Worm (Caenorhabditis elegans): ENCODE results near the gene ZK1307.8.

The ZK1307.8 gene

ce11 chrII:9646928-9647838, 22.8 kb downstream of the ZK1307.8 start, which contains the start of gene sqv-8 (continued):
- no peak for TF ChIP-seq alr-1 (tag; optimal IDR thresholded peaks at IDR 0.05; ENCODE audit: borderline replicate concordance)
- no peak for TF ChIP-seq F16B12.6 (tag; optimal IDR thresholded peaks at IDR 0.05)
- no peak for TF ChIP-seq hlh-17 (GFP tag; optimal IDR thresholded peaks at IDR 0.05; ENCODE audit: borderline replicate concordance)
- no peak for TF ChIP-seq hlh-4 (tag; optimal IDR thresholded peaks at IDR 0.05)
- peak in 1 of 2 experiments; percentile 11 for TF ChIP-seq lsy-2 (tag; optimal IDR thresholded peaks at IDR 0.05)
- no peak for TF ChIP-seq tbx-2 (tag; optimal IDR thresholded peaks at IDR 0.05)
- peak; percentile 5 for TF ChIP-seq rnt-1 (tag; optimal IDR thresholded peaks at IDR 0.05)
- no peak for TF ChIP-seq efl-3 (GFP tag; optimal IDR thresholded peaks at IDR 0.05)
- TF ChIP-seq lin-15B (tag; optimal IDR thresholded peaks at IDR 0.05): no peak
- peak; percentile 24 for TF ChIP-seq xbp-1 (tag; optimal IDR thresholded peaks at IDR 0.05)
- peak; percentile 20 for TF ChIP-seq blmp-1 (tag; optimal IDR thresholded peaks at IDR 0.05)
- no peak for TF ChIP-seq pax-3 (tag; optimal IDR thresholded peaks at IDR 0.05)
- TF ChIP-seq mdl-1 (tag; optimal IDR thresholded peaks at IDR 0.05): peak in 1 of 2 experiments; percentile 37
- TF ChIP-seq nhr-19 (GFP tag; conservative IDR thresholded peaks at IDR 0.05): no peak
- TF ChIP-seq snu-23 (GFP tag; optimal IDR thresholded peaks at IDR 0.05): peak; percentile 51
- no peak for TF ChIP-seq C16A3.4 (tag; optimal IDR thresholded peaks at IDR 0.05)
- no peak for TF ChIP-seq dsc-1 (tag; optimal IDR thresholded peaks at IDR 0.05)
- TF ChIP-seq ceh-90 (tag; optimal IDR thresholded peaks at IDR 0.05): no peak
- TF ChIP-seq aly-2 (tag; optimal IDR thresholded peaks at IDR 0.05): no peak
- TF ChIP-seq mef-2 (tag; optimal IDR thresholded peaks at IDR 0.05): no peak
- TF ChIP-seq nhr-85 (tag): peak; percentile 65
- no peak for TF ChIP-seq jun-1 (tag; optimal IDR thresholded peaks at IDR 0.05)
- TF ChIP-seq isw-1 (GFP tag; IDR thresholded peaks at IDR 0.05): no peak
- TF ChIP-seq unc-62 (GFP tag; optimal IDR thresholded peaks at IDR 0.05): no peak
- no peak for TF ChIP-seq nhr-237 (tag; optimal IDR thresholded peaks at IDR 0.05)
- no peak for TF ChIP-seq ztf-11 (tag; optimal IDR thresholded peaks at IDR 0.05)
- no peak for TF ChIP-seq ets-5 (GFP tag; IDR thresholded peaks at IDR 0.05)
- TF ChIP-seq skn-1 (tag; optimal IDR thresholded peaks at IDR 0.05): peak; percentile 33
- peak; percentile 39 for TF ChIP-seq nhr-20 (tag; optimal IDR thresholded peaks at IDR 0.05)
- peak; percentile 17 for TF ChIP-seq nhr-47 (tag; optimal IDR thresholded peaks at IDR 0.05)
- peak in 1 of 2 experiments; percentile 14 for TF ChIP-seq lin-35 (GFP tag; optimal IDR thresholded peaks at IDR 0.05)
- no peak for TF ChIP-seq C04F5.9 (tag; optimal IDR thresholded peaks at IDR 0.05)
- peak in 1 of 3 experiments; percentile 6 for TF ChIP-seq ceh-82 (tag; optimal IDR thresholded peaks at IDR 0.05)

- TF ChIP-seq zip-4 (GFP tag; optimal IDR thresholded peaks at IDR 0.05) (no peak), xbp-1 (tag; optimal IDR thresholded peaks at IDR 0.05) (no peak), efl-3 (GFP tag; optimal IDR thresholded peaks at IDR 0.05) (no peak), swsn-7 (tag; optimal IDR thresholded peaks at IDR 0.05) (no peak), lsy-2 (tag; optimal IDR thresholded peaks at IDR 0.05) (no peak), unc-86 (tag; optimal IDR thresholded peaks at IDR 0.05) (no peak), pax-3 (tag; optimal IDR thresholded peaks at IDR 0.05) (no peak), mep-1 (tag; optimal IDR thresholded peaks at IDR 0.05) (no peak), ceh-8 (GFP tag; optimal IDR thresholded peaks at IDR 0.05) (no peak), lin-13 (GFP tag; optimal IDR thresholded peaks at IDR 0.05) (no peak), efl-1 (optimal IDR thresholded peaks at IDR 0.05) (no peak), efl-1 (GFP tag; optimal IDR thresholded peaks at IDR 0.05 in 1 of 2) (no peak), Y116A8C.19 (tag; optimal IDR thresholded peaks at IDR 0.05; ENCODE audit: borderline replicate concordance) (no peak), unc-98 (GFP tag; IDR thresholded peaks at IDR 0.05) (no peak), tbx-2 (tag; optimal IDR thresholded peaks at IDR 0.05) (no peak), lin-39 (tag; optimal IDR thresholded peaks at IDR 0.05) (no peak)
Measured at ce11 chrII:9649191-9649590, 24.8 kb downstream of the ZK1307.8 start, which contains the start of gene ZK1307.9. Gene ZK1307.9 (plus strand): TSS chrII:9649491.

All from whole organism, L1 larva.